Worm (Caenorhabditis elegans) whole organism, young adult: Measurements from ENCODE around the gene Y41C4A.18.

Source experiments
- B0035.1 ChIP-seq: sonication (generic microtip); optimal IDR thresholded peaks from 2 replicates; lab custom pipeline; 2016; ENCODE audit warnings: missing genetic modification characterization, mild to moderate bottlenecking, missing compliant biosample characterization, missing genotype, missing genetic modification reagents
- B0336.3 ChIP-seq: fragments of 200-800 bp; sonication (Bioruptor generic); IDR thresholded peaks from 2 replicates; pipeline ENCODE4 v1.3.6; 2022; ENCODE audit warnings: missing genetic modification characterization, missing compliant biosample characterization
- D2030.7 ChIP-seq: fragments of 200-800 bp; sonication (Bioruptor generic); IDR thresholded peaks from 2 replicates; pipeline ENCODE4 v1.3.6; 2022; ENCODE audit warnings: missing genetic modification reagents, missing genetic modification characterization, missing compliant biosample characterization
- F33H1.4 ChIP-seq: fragments of 200-800 bp; sonication (Bioruptor generic); IDR thresholded peaks from 2 replicates; pipeline ENCODE4 v1.3.6; 2022; ENCODE audit warnings: missing genetic modification reagents, missing genetic modification characterization, missing compliant biosample characterization
- F57A8.1 ChIP-seq: fragments of 200-800 bp; sonication (Bioruptor generic); optimal IDR thresholded peaks from 2 replicates; lab custom pipeline; 2018; ENCODE audit warnings: mild to moderate bottlenecking, missing genetic modification characterization, moderate library complexity, missing compliant biosample characterization
- K11D2.4 ChIP-seq: fragments of 200-800 bp; sonication (Bioruptor generic); IDR thresholded peaks from 2 replicates; pipeline ENCODE4 v1.3.6; 2022; ENCODE audit warnings: missing genetic modification reagents, missing genetic modification characterization, missing compliant biosample characterization
- K12H6.12 ChIP-seq: fragments of 200-800 bp; sonication (Bioruptor generic); optimal IDR thresholded peaks from 2 replicates; lab custom pipeline; 2018; ENCODE audit warnings: mild to moderate bottlenecking, missing genetic modification characterization, missing compliant biosample characterization
- T07F8.4 ChIP-seq: sonication (generic microtip); optimal IDR thresholded peaks from 2 replicates; lab custom pipeline; 2016; ENCODE audit warnings: mild to moderate bottlenecking, missing genetic modification characterization, moderate library complexity, missing compliant biosample characterization
- ZK185.1 ChIP-seq: sonication (generic microtip); optimal IDR thresholded peaks from 2 replicates; lab custom pipeline; 2016; ENCODE audit warnings: mild to moderate bottlenecking, missing genetic modification characterization, missing compliant biosample characterization; ENCODE audit not compliant: poor library complexity, severe bottlenecking
- attf-5 ChIP-seq: fragments of 200-800 bp; sonication (Bioruptor generic); optimal IDR thresholded peaks from 2 replicates; lab custom pipeline; 2018; ENCODE audit warnings: mild to moderate bottlenecking, missing genetic modification characterization, missing compliant biosample characterization
- bed-2 ChIP-seq: fragments of 200-800 bp; sonication (Bioruptor generic); IDR thresholded peaks from 2 replicates; pipeline ENCODE4 v1.3.6; 2022; ENCODE audit warnings: missing genetic modification reagents, missing genetic modification characterization, missing compliant biosample characterization
- ceh-91 ChIP-seq: fragments of 200-800 bp; sonication (Bioruptor generic); IDR thresholded peaks from 2 replicates; pipeline ENCODE4 v1.3.6; 2022; ENCODE audit warnings: missing genetic modification reagents, missing genetic modification characterization, missing compliant biosample characterization
- ekl-4 ChIP-seq: fragments of 200-800 bp; sonication (Bioruptor generic); IDR thresholded peaks from 2 replicates; pipeline ENCODE4 v1.3.6; 2022; ENCODE audit warnings: missing genetic modification reagents, missing genetic modification characterization, missing compliant biosample characterization
- him-1 ChIP-seq: sonication (generic microtip); optimal IDR thresholded peaks from 2 replicates; lab custom pipeline; 2016; ENCODE audit warnings: missing genotype, missing genetic modification reagents, missing genetic modification characterization, missing compliant biosample characterization
- hmg-20 ChIP-seq: fragments of 200-800 bp; sonication (Bioruptor generic); IDR thresholded peaks from 2 replicates; pipeline ENCODE4 v1.3.6; 2022; ENCODE audit warnings: missing genetic modification reagents, missing genetic modification characterization, missing compliant biosample characterization
- let-607 ChIP-seq, 2 experiments: fragments of 200-800 bp in 1 of 2; sonication (Bioruptor generic) in 1 of 2; sonication (generic microtip) in 1 of 2; optimal IDR thresholded peaks; 2 replicates each; lab custom pipeline; 2016 to 2018; ENCODE audit warnings: mild to moderate bottlenecking in 2 of 2, missing compliant biosample characterization in 2 of 2, missing genetic modification characterization in 2 of 2, moderate library complexity in 2 of 2, missing genotype in 1 of 2
- lin-35 ChIP-seq, 3 experiments: fragments of 150-350 bp in 2 of 3; sonication (generic microtip) in 1 of 3; optimal IDR thresholded peaks; 2 replicates each; lab custom pipeline; 2014 to 2018; ENCODE audit warnings: missing biosample characterization in 3 of 3, missing genetic modification characterization in 3 of 3, missing genetic modification reagents in 3 of 3
- lir-1 ChIP-seq: fragments of 200-800 bp; sonication (Bioruptor generic); conservative IDR thresholded peaks from 2 replicates; pipeline ENCODE4 v1.3.6; 2022; ENCODE audit warnings: missing genetic modification reagents, missing genetic modification characterization, missing compliant biosample characterization
- lsl-1 ChIP-seq: fragments of 200-800 bp; sonication (Bioruptor generic); optimal IDR thresholded peaks from 2 replicates; lab custom pipeline; 2018; ENCODE audit warnings: mild to moderate bottlenecking, missing genetic modification characterization, moderate library complexity, missing compliant biosample characterization
- madf-10 ChIP-seq: sonication (generic microtip); optimal IDR thresholded peaks from 2 replicates; lab custom pipeline; 2016; ENCODE audit warnings: mild to moderate bottlenecking, missing genetic modification characterization, missing compliant biosample characterization
- madf-6 ChIP-seq: fragments of 200-800 bp; sonication (Bioruptor generic); IDR thresholded peaks from 2 replicates; pipeline ENCODE4 v1.3.6; 2022; ENCODE audit warnings: missing genetic modification reagents, missing genetic modification characterization, missing compliant biosample characterization
- mcd-1 ChIP-seq: fragments of 200-800 bp; sonication (Bioruptor generic); IDR thresholded peaks from 2 replicates; pipeline ENCODE4 v1.3.6; 2022; ENCODE audit warnings: missing genetic modification reagents, missing genetic modification characterization, missing compliant biosample characterization
- nfyb-1 ChIP-seq: fragments of 200-800 bp; sonication (Bioruptor generic); IDR thresholded peaks from 2 replicates; pipeline ENCODE4 v1.3.6; 2022; ENCODE audit warnings: missing genetic modification reagents, missing genetic modification characterization, missing compliant biosample characterization
- pha-4 ChIP-seq: fragments of 150-350 bp; sonication (generic microtip); optimal IDR thresholded peaks from 2 replicates; lab custom pipeline; 2014; ENCODE audit warnings: missing biosample characterization, missing genetic modification reagents, missing genetic modification characterization
- rec-8 ChIP-seq, 2 experiments: sonication (generic microtip); optimal IDR thresholded peaks; 2 replicates each; lab custom pipeline; 2016; ENCODE audit warnings: mild to moderate bottlenecking in 2 of 2, missing genetic modification characterization in 2 of 2, missing genetic modification reagents in 2 of 2, missing genotype in 2 of 2, missing biosample characterization in 1 of 2, missing compliant biosample characterization in 1 of 2, moderate library complexity in 1 of 2
- sdz-38 ChIP-seq: sonication (generic microtip); optimal IDR thresholded peaks from 2 replicates; lab custom pipeline; 2016; ENCODE audit warnings: missing genotype, missing genetic modification characterization, missing compliant biosample characterization
- snpc-4 ChIP-seq, 5 experiments: fragments of 150-350 bp in 1 of 5; sonication (generic microtip) in 4 of 5; optimal IDR thresholded peaks; 2 replicates each; lab custom pipeline; 2014 to 2018; ENCODE audit warnings: missing genetic modification characterization in 5 of 5, missing biosample characterization in 3 of 5, antibody characterized with exemption in 2 of 5, mild to moderate bottlenecking in 2 of 5, missing compliant biosample characterization in 2 of 5, missing genotype in 2 of 5, moderate library complexity in 2 of 5, missing genetic modification reagents in 1 of 5
- somi-1 ChIP-seq: fragments of 200-800 bp; sonication (Bioruptor generic); optimal IDR thresholded peaks from 2 replicates; lab custom pipeline; 2018; ENCODE audit warnings: mild to moderate bottlenecking, missing genetic modification characterization, missing compliant biosample characterization
- zfh-2 ChIP-seq: fragments of 200-800 bp; sonication (Bioruptor generic); conservative IDR thresholded peaks from 2 replicates; pipeline ENCODE4 v1.3.6; 2022; ENCODE audit warnings: missing genetic modification reagents, missing genetic modification characterization, missing compliant biosample characterization

The Y41C4A.18 gene

DNA sequence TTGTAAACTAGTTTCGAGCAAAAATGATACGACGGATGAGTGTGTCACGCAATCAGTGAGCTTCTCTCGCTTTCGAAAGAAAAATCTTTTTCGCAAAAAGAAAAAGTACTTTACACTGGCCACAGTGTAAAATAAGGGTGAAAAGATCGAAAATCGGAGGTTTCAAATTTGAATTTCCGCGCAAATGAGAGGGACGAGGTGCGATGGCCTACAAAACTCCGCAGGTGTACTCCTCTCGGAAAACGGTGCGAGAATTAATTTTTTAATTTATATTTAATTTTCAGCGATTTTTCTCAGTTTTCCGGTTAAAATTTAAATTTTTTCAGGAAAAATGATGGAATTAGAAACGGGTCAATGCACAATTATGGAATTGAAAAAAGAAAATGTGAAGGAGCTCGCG is 16.3 kb downstream of the Y41C4A.18 start, which contains the start of gene mrt-2 (continued):
- no peak for TF ChIP-seq snpc-4 (GFP tag; optimal IDR thresholded peaks at IDR 0.05; lab: Kevin White, UChicago)
- TF ChIP-seq snpc-4 (tag; optimal IDR thresholded peaks at IDR 0.05; lab: Kevin White, UChicago) = peak in 1 of 4 experiments; percentile 21
- TF ChIP-seq hmg-20 (GFP tag; lab: Robert Waterston, UW) = 0 out of 2 replicates have a peak, but pooled peaks have one; percentile 41
- no peak for TF ChIP-seq B0035.1 (tag; lab: Kevin White, UChicago)
- TF ChIP-seq F57A8.1 (GFP tag; lab: Kevin White, UChicago) = no peak
- TF ChIP-seq pha-4 (tag; lab: Kevin White, UChicago) = no peak
- peak; percentile 80 for TF ChIP-seq mcd-1
- no peak for TF ChIP-seq somi-1
- TF ChIP-seq D2030.7 = peak; percentile 38
- peak; percentile 16 for TF ChIP-seq attf-5 (GFP tag; lab: Kevin White, UChicago)
- peak; percentile 32 for TF ChIP-seq him-1 (tag; lab: Kevin White, UChicago)
- peak in 2 of 3 experiments; percentile 35 to 86 for TF ChIP-seq lin-35 (GFP tag; optimal IDR thresholded peaks at IDR 0.05; lab: Kevin White, UChicago)
- peak in 1 of 2 experiments; percentile 46 for TF ChIP-seq let-607 (tag; optimal IDR thresholded peaks at IDR 0.05; lab: Kevin White, UChicago)
- TF ChIP-seq rec-8 (tag; optimal IDR thresholded peaks at IDR 0.05; lab: Kevin White, UChicago) = peak in 1 of 2 experiments; percentile 18
- TF ChIP-seq bed-2 (GFP tag; lab: Robert Waterston, UW) = 0 out of 2 replicates have a peak, but pooled peaks have one; percentile 46
- TF ChIP-seq madf-10 = peak; percentile 48
- TF ChIP-seq nfyb-1 (GFP tag; lab: Robert Waterston, UW) = peak; percentile 42; the same call in 1 of the 2 replicates
- TF ChIP-seq T07F8.4 (tag; lab: Kevin White, UChicago) = no peak
- TF ChIP-seq ekl-4 (GFP tag; lab: Robert Waterston, UW) = no peak
- TF ChIP-seq B0336.3 (GFP tag; lab: Robert Waterston, UW) = peak; percentile 22; the same call in 1 of the 2 replicates
- peak; percentile 42 for TF ChIP-seq K12H6.12 (tag; lab: Kevin White, UChicago)
- peak; percentile 67 for TF ChIP-seq madf-6 (GFP tag; lab: Robert Waterston, UW)
- TF ChIP-seq, all 124 proteins: peak for 29

DNA sequence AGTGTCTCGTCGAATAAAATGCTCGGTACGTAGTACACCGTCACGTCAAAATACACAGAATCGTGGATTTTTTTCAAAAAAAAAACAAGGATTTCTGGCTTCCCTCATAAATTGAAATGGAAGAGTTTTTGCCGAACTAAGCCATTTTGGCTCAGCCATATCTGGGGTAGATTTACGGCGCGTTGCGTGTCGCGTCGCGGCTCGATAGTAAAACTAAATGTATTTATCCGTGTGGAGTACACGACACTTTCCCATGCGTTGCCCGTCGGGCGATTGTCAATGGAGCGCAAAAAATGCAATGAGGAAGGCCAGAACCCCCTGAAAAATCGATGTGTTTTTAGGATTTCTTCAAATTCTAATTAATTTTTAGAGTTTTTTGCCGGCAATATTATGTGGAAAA is 19.8 kb downstream of the Y41C4A.18 start:
- TF ChIP-seq ZK185.1 (tag; lab: Kevin White, UChicago) (no peak), K11D2.4 (GFP tag; lab: Robert Waterston, UW) (0 out of 2 replicates have a peak, but pooled peaks have one; percentile 21)

DNA sequence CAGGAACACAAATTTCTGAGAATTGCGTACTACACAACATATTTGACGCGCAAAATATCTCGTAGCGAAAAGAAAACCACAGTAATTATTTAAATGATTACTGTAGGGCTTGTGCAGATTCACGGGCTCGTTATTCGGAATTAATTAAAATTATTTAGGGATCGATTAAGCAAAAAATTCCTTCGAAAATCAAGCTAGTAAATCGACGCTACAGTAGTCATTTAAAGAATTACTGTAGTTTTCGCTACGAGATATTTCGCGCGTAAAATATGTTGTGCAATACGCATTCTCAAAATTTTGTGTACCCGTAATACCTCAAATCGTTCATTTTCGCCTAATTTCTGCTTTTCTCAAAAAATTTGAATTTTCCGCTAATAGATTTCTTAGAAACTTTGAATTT is 20.4 kb downstream of the Y41C4A.18 start:
- TF ChIP-seq ceh-91 (GFP tag; lab: Robert Waterston, UW) = peak; percentile 56; the same call in 1 of the 2 replicates
- TF ChIP-seq F33H1.4 (GFP tag; lab: Robert Waterston, UW) = 0 out of 2 replicates have a peak, but pooled peaks have one; percentile 18
- peak; percentile 50 for TF ChIP-seq lsl-1 (GFP tag; lab: Kevin White, UChicago)
- TF ChIP-seq sdz-38 (tag; lab: Kevin White, UChicago) = no peak
- no peak for TF ChIP-seq B0336.3 (GFP tag; lab: Robert Waterston, UW)
- TF ChIP-seq lir-1 (GFP tag; lab: Robert Waterston, UW) = no peak
- peak; percentile 59 for TF ChIP-seq madf-6 (GFP tag; lab: Robert Waterston, UW)
- TF ChIP-seq, all 124 proteins: peak for 4

- peak; percentile 53 for TF ChIP-seq zfh-2 (GFP tag; lab: Robert Waterston, UW)
- no peak for TF ChIP-seq ZK185.1 (tag; lab: Kevin White, UChicago)
- TF ChIP-seq, all 124 proteins: peak for 1
These were observed 27.5 kb downstream of the Y41C4A.18 start for ce11 chrIII:11757892-11758291.
